Worm (Caenorhabditis elegans): ENCODE measurements around the gene clpr-2.

DNA sequence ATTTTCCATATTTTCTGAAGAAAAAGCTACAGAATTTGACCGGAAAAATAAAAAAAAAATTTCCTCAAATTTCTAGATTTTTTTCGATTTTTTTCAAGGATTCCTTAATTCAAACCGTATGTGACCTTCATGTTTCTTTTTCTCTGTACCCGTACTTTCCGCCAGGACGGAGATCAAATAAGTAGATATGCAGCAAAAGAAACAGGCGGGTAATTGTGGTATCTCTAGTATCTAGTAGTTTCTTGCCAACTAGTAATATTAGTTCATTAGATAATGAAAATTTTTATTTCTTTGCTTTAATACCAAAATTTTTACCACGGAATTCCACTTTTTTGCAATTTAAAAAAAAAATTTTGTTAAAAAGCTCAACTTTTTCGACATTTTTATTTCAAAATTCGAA, 44.1 kb upstream of the clpr-2 start:
- TF ChIP-seq ama-1 (optimal IDR thresholded peaks at IDR 0.05) (no peak), lin-13 (GFP tag; optimal IDR thresholded peaks at IDR 0.05) (no peak), lsy-2 (tag; optimal IDR thresholded peaks at IDR 0.05) (no peak), R02D3.7 (tag; optimal IDR thresholded peaks at IDR 0.05) (no peak), nhr-10 (tag; optimal IDR thresholded peaks at IDR 0.05) (no peak), aly-2 (tag; optimal IDR thresholded peaks at IDR 0.05) (no peak), mdl-1 (tag; optimal IDR thresholded peaks at IDR 0.05) (no peak)
